Fruit fly (Drosophila melanogaster) whole organism, embryonic: ENCODE measurements around the gene CG6012.

Experiments used
- Adf1 ChIP-seq: fragments of 200-800 bp; sonication (Bioruptor generic); IDR thresholded peaks from 2 replicates; pipeline ENCODE4 v1.3.6; 2022; ENCODE audit warnings: missing biosample characterization, missing genetic modification characterization
- BEAF-32 ChIP-seq: fragments of 200-800 bp; sonication (Bioruptor generic); optimal IDR thresholded peaks from 3 replicates; lab custom pipeline; 2017; ENCODE audit warnings: missing biosample characterization, missing genetic modification characterization, mild to moderate bottlenecking, moderate library complexity, missing genetic modification reagents
- CG1024 ChIP-seq: fragments of 200-800 bp; sonication (Bioruptor generic); IDR thresholded peaks from 2 replicates; pipeline ENCODE4 v1.3.6; 2022; ENCODE audit warnings: missing biosample characterization, missing genetic modification characterization
- CG10321 ChIP-seq: fragments of 200-800 bp; sonication (Bioruptor generic); IDR thresholded peaks from 2 replicates; pipeline ENCODE4 v1.3.6; 2022; ENCODE audit warnings: missing biosample characterization, missing genetic modification characterization
- CG10543 ChIP-seq: fragments of 200-800 bp; sonication (Bioruptor generic); optimal IDR thresholded peaks from 3 replicates; lab custom pipeline; 2017; ENCODE audit warnings: missing biosample characterization, mild to moderate bottlenecking, missing genetic modification characterization, moderate library complexity
- CG12155 ChIP-seq: fragments of 200-800 bp; sonication (Bioruptor generic); optimal IDR thresholded peaks from 3 replicates; lab custom pipeline; 2016; ENCODE audit warnings: missing biosample characterization, missing genetic modification characterization
- CG12219 ChIP-seq: fragments of 200-800 bp; sonication (Bioruptor generic); optimal IDR thresholded peaks from 3 replicates; lab custom pipeline; 2018; ENCODE audit warnings: missing biosample characterization, mild to moderate bottlenecking, missing genetic modification characterization
- CG12391 ChIP-seq: fragments of 200-800 bp; sonication (Bioruptor generic); optimal IDR thresholded peaks from 3 replicates; lab custom pipeline; 2018; ENCODE audit warnings: missing biosample characterization, mild to moderate bottlenecking, missing genetic modification characterization, moderate library complexity
- CG14014 ChIP-seq: fragments of 200-800 bp; sonication (Bioruptor generic); IDR thresholded peaks from 2 replicates; pipeline ENCODE4 v1.3.6; 2022; ENCODE audit warnings: missing biosample characterization, missing genetic modification characterization
- CG14710 ChIP-seq: fragments of 200-800 bp; sonication (Bioruptor generic); optimal IDR thresholded peaks from 3 replicates; lab custom pipeline; 2019; ENCODE audit warnings: missing biosample characterization, mild to moderate bottlenecking, missing genetic modification characterization, moderate library complexity
- CG16863 ChIP-seq: fragments of 200-800 bp; sonication (Bioruptor generic); optimal IDR thresholded peaks from 3 replicates; lab custom pipeline; 2016; ENCODE audit warnings: missing biosample characterization, missing genetic modification characterization
- CG18476 ChIP-seq: fragments of 200-800 bp; sonication (Bioruptor generic); optimal IDR thresholded peaks from 2 replicates; lab custom pipeline; 2016; ENCODE audit warnings: missing biosample characterization, mild to moderate bottlenecking, missing genetic modification characterization
- CG18619 ChIP-seq: fragments of 200-800 bp; sonication (Bioruptor generic); optimal IDR thresholded peaks from 3 replicates; lab custom pipeline; 2017; ENCODE audit warnings: missing biosample characterization, mild to moderate bottlenecking, missing genetic modification characterization
- CG34224 ChIP-seq: fragments of 200-800 bp; sonication (Bioruptor generic); IDR thresholded peaks from 3 replicates; pipeline ENCODE4 v1.3.6; 2022; ENCODE audit warnings: missing biosample characterization, missing genetic modification characterization; ENCODE audit not compliant: partially characterized antibody
- CG4707 ChIP-seq: fragments of 200-800 bp; sonication (Bioruptor generic); optimal IDR thresholded peaks from 2 replicates; lab custom pipeline; 2018; ENCODE audit warnings: missing biosample characterization, mild to moderate bottlenecking, missing genetic modification characterization, moderate library complexity
- CG6175 ChIP-seq: fragments of 200-800 bp; sonication (Bioruptor generic); IDR thresholded peaks from 3 replicates; pipeline ENCODE4 v1.3.6; 2022; ENCODE audit warnings: missing biosample characterization, missing genetic modification characterization
- CG6689 ChIP-seq: fragments of 200-800 bp; sonication (Bioruptor generic); IDR thresholded peaks from 2 replicates; pipeline ENCODE4 v1.3.6; 2022; ENCODE audit warnings: missing biosample characterization, missing genetic modification characterization
- CG6765 ChIP-seq: fragments of 200-800 bp; sonication (Bioruptor generic); optimal IDR thresholded peaks from 3 replicates; lab custom pipeline; 2017; ENCODE audit warnings: missing biosample characterization, mild to moderate bottlenecking, missing genetic modification characterization
- CG7839 ChIP-seq: fragments of 200-800 bp; sonication (Bioruptor generic); optimal IDR thresholded peaks from 3 replicates; lab custom pipeline; 2018; ENCODE audit warnings: missing biosample characterization, mild to moderate bottlenecking, missing genetic modification characterization, moderate library complexity
- CG8089 ChIP-seq: fragments of 200-800 bp; sonication (Bioruptor generic); optimal IDR thresholded peaks from 3 replicates; lab custom pipeline; 2016; ENCODE audit warnings: missing biosample characterization, missing genetic modification characterization
- CTCF ChIP-seq: fragments of 200-800 bp; sonication (Bioruptor generic); optimal IDR thresholded peaks from 2 replicates; lab custom pipeline; 2017; ENCODE audit warnings: missing biosample characterization, mild to moderate bottlenecking, missing genetic modification characterization, moderate library complexity
- D ChIP-seq, 2 experiments: fragments of 200-800 bp in 1 of 2; fragments of >200 bp in 1 of 2; sonication (Bioruptor generic) in 1 of 2; optimal IDR thresholded peaks; 2 replicates in 1 of 2; 3 replicates in 1 of 2; lab custom pipeline; 2017; ENCODE audit warnings: mild to moderate bottlenecking in 1 of 2, missing biosample characterization in 1 of 2, missing genetic modification characterization in 1 of 2, missing genetic modification reagents in 1 of 2
- Dll ChIP-seq: fragments of 200-800 bp; sonication (Bioruptor generic); IDR thresholded peaks from 4 replicates; pipeline ENCODE4 v1.3.6; 2022; ENCODE audit warnings: missing biosample characterization, missing genetic modification characterization; ENCODE audit not compliant: partially characterized antibody
- ERR ChIP-seq: fragments of 200-800 bp; sonication (Bioruptor generic); optimal IDR thresholded peaks from 2 replicates; lab custom pipeline; 2016; ENCODE audit warnings: missing biosample characterization, missing genetic modification characterization
- HLHmδ ChIP-seq: fragments of 200-800 bp; sonication (Bioruptor generic); optimal IDR thresholded peaks from 2 replicates; lab custom pipeline; 2018; ENCODE audit warnings: missing biosample characterization, mild to moderate bottlenecking, missing genetic modification characterization, moderate library complexity
- Lpt ChIP-seq: fragments of >200 bp; optimal IDR thresholded peaks from 2 replicates; lab custom pipeline; 2018; ENCODE audit warnings: missing biosample characterization, missing genetic modification characterization
- NfI ChIP-seq: fragments of 200-800 bp; sonication (Bioruptor generic); optimal IDR thresholded peaks from 3 replicates; lab custom pipeline; 2018; ENCODE audit warnings: missing biosample characterization, mild to moderate bottlenecking, missing genetic modification characterization, moderate library complexity
- Side ChIP-seq: fragments of 200-800 bp; sonication (Bioruptor generic); optimal IDR thresholded peaks from 2 replicates; lab custom pipeline; 2016; ENCODE audit warnings: missing biosample characterization, missing genetic modification characterization
- Six4 ChIP-seq: fragments of 200-800 bp; sonication (Bioruptor generic); optimal IDR thresholded peaks from 2 replicates; lab custom pipeline; 2016; ENCODE audit warnings: missing biosample characterization, missing genetic modification characterization
- amos ChIP-seq: fragments of 200-800 bp; sonication (Bioruptor generic); IDR thresholded peaks from 2 replicates; pipeline ENCODE4 v1.3.6; 2022; ENCODE audit warnings: missing biosample characterization, missing genetic modification characterization; ENCODE audit not compliant: partially characterized antibody
- bab2 ChIP-seq: fragments of 200-800 bp; sonication (Bioruptor generic); optimal IDR thresholded peaks from 2 replicates; lab custom pipeline; 2016; ENCODE audit warnings: missing biosample characterization, missing genetic modification characterization
- br ChIP-seq: fragments of >200 bp; optimal IDR thresholded peaks from 2 replicates; lab custom pipeline; 2017
- cad ChIP-seq: fragments of >200 bp; optimal IDR thresholded peaks from 2 replicates; lab custom pipeline; 2017; ENCODE audit warnings: missing biosample characterization, missing genetic modification characterization
- caup ChIP-seq: fragments of 200-800 bp; sonication (Bioruptor generic); optimal IDR thresholded peaks from 3 replicates; lab custom pipeline; 2017; ENCODE audit warnings: missing biosample characterization, mild to moderate bottlenecking, missing genetic modification characterization, moderate library complexity; ENCODE audit not compliant: severe bottlenecking
- chinmo ChIP-seq: fragments of 200-800 bp; sonication (Bioruptor generic); IDR thresholded peaks from 4 replicates; pipeline ENCODE4 v1.3.6; 2022; ENCODE audit warnings: missing biosample characterization, missing genetic modification characterization; ENCODE audit not compliant: partially characterized antibody
- chn ChIP-seq: fragments of 200-800 bp; sonication (Bioruptor generic); optimal IDR thresholded peaks from 2 replicates; lab custom pipeline; 2016; ENCODE audit warnings: missing biosample characterization, missing genetic modification characterization
- crol ChIP-seq: fragments of 200-800 bp; sonication (Bioruptor generic); IDR thresholded peaks from 2 replicates; pipeline ENCODE4 v1.3.6; 2022; ENCODE audit warnings: missing biosample characterization, missing genetic modification characterization
- dati ChIP-seq: fragments of 200-800 bp; sonication (Bioruptor generic); IDR thresholded peaks from 2 replicates; pipeline ENCODE4 v1.3.6; 2022; ENCODE audit warnings: missing biosample characterization, missing genetic modification characterization
- dmrt99B ChIP-seq: fragments of 200-800 bp; sonication (Bioruptor generic); optimal IDR thresholded peaks from 2 replicates; lab custom pipeline; 2018; ENCODE audit warnings: missing biosample characterization, mild to moderate bottlenecking, missing genetic modification characterization, moderate library complexity
- fu2 ChIP-seq: fragments of 200-800 bp; sonication (Bioruptor generic); optimal IDR thresholded peaks from 2 replicates; lab custom pipeline; 2016; ENCODE audit warnings: missing biosample characterization, missing genetic modification characterization
- grn ChIP-seq: fragments of 200-800 bp; sonication (Bioruptor generic); optimal IDR thresholded peaks from 3 replicates; lab custom pipeline; 2017; ENCODE audit warnings: missing biosample characterization, missing genetic modification characterization
- knrl ChIP-seq: fragments of 200-800 bp; sonication (Bioruptor generic); IDR thresholded peaks from 3 replicates; pipeline ENCODE4 v1.3.6; 2022; ENCODE audit warnings: missing biosample characterization, missing genetic modification characterization; ENCODE audit not compliant: partially characterized antibody
- lab ChIP-seq: fragments of 200-800 bp; sonication (Bioruptor generic); optimal IDR thresholded peaks from 3 replicates; lab custom pipeline; 2017; ENCODE audit warnings: missing biosample characterization, missing genetic modification characterization, mild to moderate bottlenecking, moderate library complexity, missing genetic modification reagents
- lola ChIP-seq, 3 experiments: fragments of >200 bp in 2 of 3; fragments of 200-800 bp in 1 of 3; sonication (Bioruptor generic) in 1 of 3; optimal IDR thresholded peaks; 2 replicates each; lab custom pipeline; 2017 to 2019; ENCODE audit warnings: missing biosample characterization in 3 of 3, missing genetic modification characterization in 3 of 3, mild to moderate bottlenecking in 1 of 3, moderate library complexity in 1 of 3
- lov ChIP-seq, 2 experiments: fragments of 200-800 bp in 1 of 2; fragments of >200 bp in 1 of 2; sonication (Bioruptor generic) in 1 of 2; IDR thresholded peaks in 1 of 2; optimal IDR thresholded peaks in 1 of 2; 2 replicates in 1 of 2; 3 replicates in 1 of 2; pipeline versions ENCODE4 v1.3.6 to Lab custom; 2017 to 2022; ENCODE audit warnings: missing biosample characterization in 1 of 2, missing genetic modification characterization in 1 of 2
- mirr ChIP-seq: fragments of 200-800 bp; sonication (Bioruptor generic); optimal IDR thresholded peaks from 3 replicates; lab custom pipeline; 2018; ENCODE audit warnings: missing biosample characterization, mild to moderate bottlenecking, missing genetic modification characterization
- org-1 ChIP-seq: fragments of 200-800 bp; sonication (Bioruptor generic); optimal IDR thresholded peaks from 2 replicates; lab custom pipeline; 2017; ENCODE audit warnings: missing biosample characterization, missing genetic modification characterization
- pzg ChIP-seq: fragments of 200-800 bp; sonication (Bioruptor generic); optimal IDR thresholded peaks from 3 replicates; lab custom pipeline; 2018; ENCODE audit warnings: missing biosample characterization, mild to moderate bottlenecking, missing genetic modification characterization, moderate library complexity
- slbo ChIP-seq: fragments of 200-800 bp; sonication (Bioruptor generic); IDR thresholded peaks from 2 replicates; pipeline ENCODE4 v1.3.6; 2022; ENCODE audit warnings: missing biosample characterization, missing genetic modification characterization
- slou ChIP-seq: fragments of 200-800 bp; sonication (Bioruptor generic); optimal IDR thresholded peaks from 3 replicates; lab custom pipeline; 2016; ENCODE audit warnings: missing biosample characterization, missing genetic modification characterization

CG6012 gene

DNA sequence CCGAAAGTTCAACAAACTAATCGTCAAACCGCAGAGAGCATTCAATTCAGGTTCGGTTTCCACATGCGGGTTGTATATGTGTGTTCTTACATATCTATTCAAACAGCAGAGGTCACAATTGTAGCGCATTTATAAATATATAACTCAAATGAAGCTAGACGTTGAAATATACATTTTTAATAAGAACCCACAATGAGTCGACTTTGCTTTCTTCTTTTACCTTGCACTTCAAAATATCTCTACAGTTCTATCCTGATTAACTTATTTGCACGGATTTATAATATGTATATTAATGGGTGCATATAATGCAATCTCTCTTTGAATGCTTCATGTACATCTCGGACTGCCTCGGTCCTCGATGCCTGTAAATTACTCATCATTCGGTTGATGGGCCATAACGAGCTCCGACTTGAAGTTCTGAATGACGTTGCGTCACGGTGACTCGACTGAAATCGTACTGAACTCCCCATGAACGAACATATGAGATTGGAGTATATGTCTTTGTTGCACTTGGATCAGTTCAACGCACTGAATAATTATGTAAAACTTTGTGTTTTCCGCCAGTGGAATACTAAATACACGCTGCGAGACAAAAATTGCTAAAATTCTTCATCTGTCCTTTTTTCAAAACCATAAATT is 42.8 kb downstream of the CG6012 start (continued):
- TF ChIP-seq caup (GFP tag; lab: Kevin White, UChicago) = no peak
- TF ChIP-seq CG14014 (GFP tag; lab: Robert Waterston, UW) = no peak
- TF ChIP-seq CG14710 = peak; percentile 43
- TF ChIP-seq mirr = no peak
- no peak for TF ChIP-seq CG10321
- no peak for TF ChIP-seq CG12155
- TF ChIP-seq br (lab: Kevin White, UChicago) = no peak
- TF ChIP-seq CG34224 (GFP tag; lab: Robert Waterston, UW) = no peak
- no peak for TF ChIP-seq CTCF (GFP tag; lab: Kevin White, UChicago)
- no peak for TF ChIP-seq HLHmδ (GFP tag; lab: Kevin White, UChicago)
- TF ChIP-seq org-1 (GFP tag; lab: Kevin White, UChicago) = peak; percentile 22
- TF ChIP-seq CG6175 (GFP tag; lab: Robert Waterston, UW) = no peak
- TF ChIP-seq chn (GFP tag; lab: Kevin White, UChicago) = no peak
- peak; percentile 43 for TF ChIP-seq CG7839 (tag; lab: Kevin White, UChicago)
- no peak for TF ChIP-seq lov (optimal IDR thresholded peaks at IDR 0.05; lab: Kevin White, UChicago)
- TF ChIP-seq lov (GFP tag; IDR thresholded peaks at IDR 0.05; lab: Robert Waterston, UW) = no peak
- TF ChIP-seq knrl (GFP tag; lab: Robert Waterston, UW) = no peak
- TF ChIP-seq lab = no peak
- no peak for TF ChIP-seq BEAF-32
- no peak for TF ChIP-seq pzg (GFP tag; lab: Kevin White, UChicago)
- no peak for TF ChIP-seq fu2 (GFP tag; lab: Kevin White, UChicago)
- peak; percentile 53 for TF ChIP-seq dmrt99B
- TF ChIP-seq ERR (GFP tag; lab: Kevin White, UChicago) = no peak
- TF ChIP-seq NfI (GFP tag; lab: Kevin White, UChicago) = peak; percentile 21
- TF ChIP-seq CG6689 (GFP tag; lab: Robert Waterston, UW) = no peak
- TF ChIP-seq grn (GFP tag; lab: Kevin White, UChicago) = no peak
- no peak for TF ChIP-seq Lpt
- TF ChIP-seq CG12391 (tag; lab: Kevin White, UChicago) = peak; percentile 32
- no peak for TF ChIP-seq CG18619
- no peak for TF ChIP-seq Side (GFP tag; lab: Kevin White, UChicago)
- no peak for TF ChIP-seq dati
- TF ChIP-seq Six4 = no peak
- TF ChIP-seq cad (GFP tag; lab: Kevin White, UChicago) = no peak
- peak; percentile 25 for TF ChIP-seq CG12219
- no peak for TF ChIP-seq bab2
- no peak for TF ChIP-seq Adf1 (GFP tag; lab: Robert Waterston, UW)
- TF ChIP-seq lola (GFP tag; optimal IDR thresholded peaks at IDR 0.05; lab: Kevin White, UChicago) = peak in 1 of 3 experiments; percentile 56
- TF ChIP-seq Dll (GFP tag; lab: Robert Waterston, UW) = no peak
- no peak for TF ChIP-seq slbo
- peak; percentile 1 for TF ChIP-seq CG4707 (GFP tag; lab: Kevin White, UChicago)
- no peak for TF ChIP-seq crol (GFP tag; lab: Robert Waterston, UW)
- TF ChIP-seq CG16863 (GFP tag; lab: Kevin White, UChicago) = no peak
- TF ChIP-seq CG18476 = peak; percentile 3
- TF ChIP-seq amos = no peak
- TF ChIP-seq CG8089 (GFP tag; lab: Kevin White, UChicago) = no peak
- TF ChIP-seq D (optimal IDR thresholded peaks at IDR 0.05; lab: Kevin White, UChicago) = no peak
- TF ChIP-seq D (GFP tag; optimal IDR thresholded peaks at IDR 0.05; lab: Kevin White, UChicago) = peak; percentile 54
- TF ChIP-seq slou = no peak
- TF ChIP-seq CG1024 (GFP tag; lab: Robert Waterston, UW) = no peak
- TF ChIP-seq chinmo = no peak
- no peak for TF ChIP-seq CG6765
- TF ChIP-seq CG10543 = no peak
